Fruit fly (Drosophila melanogaster) whole organism, embryonic: Measurements from ENCODE around the gene CG18622.

Experiments used
- Abd-B ChIP-seq: fragments of 200-800 bp; sonication (Bioruptor generic); optimal IDR thresholded peaks from 2 replicates; lab custom pipeline; 2018; ENCODE audit warnings: missing biosample characterization, mild to moderate bottlenecking, missing genetic modification characterization, moderate library complexity
- CG10366 ChIP-seq: fragments of 200-800 bp; sonication (Bioruptor generic); IDR thresholded peaks from 2 replicates; pipeline ENCODE4 v1.3.6; 2022; ENCODE audit warnings: missing biosample characterization, missing genetic modification characterization
- CG10543 ChIP-seq: fragments of 200-800 bp; sonication (Bioruptor generic); optimal IDR thresholded peaks from 3 replicates; lab custom pipeline; 2017; ENCODE audit warnings: missing biosample characterization, mild to moderate bottlenecking, missing genetic modification characterization, moderate library complexity
- CG10565 ChIP-seq: fragments of 200-800 bp; sonication (Bioruptor generic); optimal IDR thresholded peaks from 3 replicates; lab custom pipeline; 2016; ENCODE audit warnings: missing biosample characterization, mild to moderate bottlenecking, missing genetic modification characterization
- CG10959 ChIP-seq: fragments of 200-800 bp; sonication (Bioruptor generic); IDR thresholded peaks from 2 replicates; pipeline ENCODE4 v1.3.6; 2022; ENCODE audit warnings: missing biosample characterization, missing genetic modification characterization
- CG10979 ChIP-seq: fragments of 200-800 bp; sonication (Bioruptor generic); optimal IDR thresholded peaks from 2 replicates; lab custom pipeline; 2018; ENCODE audit warnings: missing biosample characterization, mild to moderate bottlenecking, missing genetic modification characterization, moderate library complexity
- CG11560 ChIP-seq: fragments of 200-800 bp; sonication (Bioruptor generic); IDR thresholded peaks from 3 replicates; pipeline ENCODE4 v1.3.6; 2022; ENCODE audit warnings: missing biosample characterization, missing genetic modification characterization
- CG12155 ChIP-seq: fragments of 200-800 bp; sonication (Bioruptor generic); optimal IDR thresholded peaks from 3 replicates; lab custom pipeline; 2016; ENCODE audit warnings: missing biosample characterization, missing genetic modification characterization
- CG18011 ChIP-seq: fragments of 200-800 bp; sonication (Bioruptor generic); optimal IDR thresholded peaks from 2 replicates; lab custom pipeline; 2017; ENCODE audit warnings: missing biosample characterization, missing genetic modification characterization, mild to moderate bottlenecking, moderate library complexity, missing genotype
- CG18599 ChIP-seq: fragments of 200-800 bp; sonication (Bioruptor generic); optimal IDR thresholded peaks from 3 replicates; lab custom pipeline; 2017; ENCODE audit warnings: missing biosample characterization, missing genetic modification characterization, mild to moderate bottlenecking, moderate library complexity, missing genetic modification reagents
- CG2889 ChIP-seq: fragments of 200-800 bp; sonication (Bioruptor generic); IDR thresholded peaks from 3 replicates; pipeline ENCODE4 v1.3.6; 2022; ENCODE audit warnings: missing biosample characterization, missing genetic modification characterization
- CG32772 ChIP-seq: fragments of 200-800 bp; sonication (Bioruptor generic); IDR thresholded peaks from 2 replicates; pipeline ENCODE4 v1.3.6; 2022; ENCODE audit warnings: missing biosample characterization, missing genetic modification characterization
- CG3726 ChIP-seq: fragments of 200-800 bp; sonication (Bioruptor generic); IDR thresholded peaks from 3 replicates; pipeline ENCODE4, ENCODE4 v1.3.6; 2022; ENCODE audit warnings: missing biosample characterization, missing genetic modification characterization
- CG4404 ChIP-seq: fragments of 200-800 bp; sonication (Bioruptor generic); IDR thresholded peaks from 2 replicates; pipeline ENCODE4 v1.3.6; 2022; ENCODE audit warnings: missing biosample characterization, missing genetic modification characterization
- CG4730 ChIP-seq: fragments of 200-800 bp; sonication (Bioruptor generic); IDR thresholded peaks from 2 replicates; pipeline ENCODE4 v1.3.6; 2022; ENCODE audit warnings: missing biosample characterization, missing genetic modification characterization
- CG8290 ChIP-seq, 3 experiments: fragments of 200-800 bp; sonication (Bioruptor generic); optimal IDR thresholded peaks; 2 replicates each; lab custom pipeline; 2016 to 2019; ENCODE audit warnings: missing biosample characterization in 3 of 3, missing genetic modification characterization in 3 of 3, mild to moderate bottlenecking in 2 of 3, moderate library complexity in 1 of 3
- CG9727 ChIP-seq: fragments of 200-800 bp; sonication (Bioruptor generic); optimal IDR thresholded peaks from 3 replicates; lab custom pipeline; 2017; ENCODE audit warnings: missing biosample characterization, mild to moderate bottlenecking, missing genetic modification characterization
- Dbx ChIP-seq: fragments of 200-800 bp; sonication (Bioruptor generic); IDR thresholded peaks from 3 replicates; pipeline ENCODE4 v1.3.6; 2022; ENCODE audit warnings: missing biosample characterization, missing genetic modification characterization
- Deaf1 ChIP-seq: fragments of 200-800 bp; optimal IDR thresholded peaks from 3 replicates; lab custom pipeline; 2019; ENCODE audit warnings: missing biosample characterization, mild to moderate bottlenecking, missing genetic modification characterization, moderate library complexity
- Dip2 ChIP-seq: fragments of 200-800 bp; sonication (Bioruptor generic); IDR thresholded peaks from 2 replicates; pipeline ENCODE4 v1.3.6; 2022; ENCODE audit warnings: missing biosample characterization, missing genetic modification characterization
- Fer2 ChIP-seq: fragments of 200-800 bp; sonication (Bioruptor generic); optimal IDR thresholded peaks from 2 replicates; lab custom pipeline; 2018; ENCODE audit warnings: missing biosample characterization, mild to moderate bottlenecking, missing genetic modification characterization, moderate library complexity
- Gug ChIP-seq: fragments of 200-800 bp; sonication (Bioruptor generic); IDR thresholded peaks from 4 replicates; pipeline ENCODE4 v1.3.6; 2022; ENCODE audit warnings: missing biosample characterization, missing genetic modification characterization
- HLHmδ ChIP-seq: fragments of 200-800 bp; sonication (Bioruptor generic); optimal IDR thresholded peaks from 2 replicates; lab custom pipeline; 2018; ENCODE audit warnings: missing biosample characterization, mild to moderate bottlenecking, missing genetic modification characterization, moderate library complexity
- Hr39 ChIP-seq: fragments of >200 bp; optimal IDR thresholded peaks from 2 replicates; lab custom pipeline; 2017
- Kr ChIP-seq: fragments of 200-800 bp; sonication (Bioruptor generic); optimal IDR thresholded peaks from 2 replicates; lab custom pipeline; 2017; ENCODE audit warnings: missing biosample characterization, mild to moderate bottlenecking, missing genetic modification characterization
- MESR4 ChIP-seq: fragments of 200-800 bp; sonication (Bioruptor generic); optimal IDR thresholded peaks from 2 replicates; lab custom pipeline; 2018; ENCODE audit warnings: missing biosample characterization, mild to moderate bottlenecking, missing genetic modification characterization, moderate library complexity
- Nf-YC ChIP-seq: fragments of 200-800 bp; optimal IDR thresholded peaks from 3 replicates; lab custom pipeline; 2019; ENCODE audit warnings: missing biosample characterization, mild to moderate bottlenecking, missing genetic modification characterization, moderate library complexity
- Pdp1 ChIP-seq, 2 experiments: fragments of 200-800 bp; sonication (Bioruptor generic); optimal IDR thresholded peaks; 3 replicates each; lab custom pipeline; 2016; ENCODE audit warnings: missing biosample characterization in 2 of 2, missing genetic modification characterization in 2 of 2, mild to moderate bottlenecking in 1 of 2, moderate library complexity in 1 of 2
- Side ChIP-seq: fragments of 200-800 bp; sonication (Bioruptor generic); optimal IDR thresholded peaks from 2 replicates; lab custom pipeline; 2016; ENCODE audit warnings: missing biosample characterization, missing genetic modification characterization
- TFAM ChIP-seq: fragments of 200-800 bp; sonication (Bioruptor generic); optimal IDR thresholded peaks from 2 replicates; lab custom pipeline; 2017; ENCODE audit warnings: missing biosample characterization, missing genetic modification characterization, inconsistent platforms
- Tbp ChIP-seq: fragments of >200 bp; optimal IDR thresholded peaks from 2 replicates; lab custom pipeline; 2018; ENCODE audit warnings: missing biosample characterization, missing genetic modification characterization
- Vsx1 ChIP-seq: fragments of 200-800 bp; sonication (Bioruptor generic); optimal IDR thresholded peaks from 2 replicates; lab custom pipeline; 2017; ENCODE audit warnings: missing biosample characterization, mild to moderate bottlenecking, missing genetic modification characterization, missing genetic modification reagents
- ab ChIP-seq: fragments of 200-800 bp; sonication (Bioruptor generic); optimal IDR thresholded peaks from 2 replicates; lab custom pipeline; 2016; ENCODE audit warnings: missing biosample characterization, missing genetic modification characterization
- al ChIP-seq: fragments of 200-800 bp; sonication (Bioruptor generic); IDR thresholded peaks from 2 replicates; pipeline ENCODE4 v1.3.6; 2022; ENCODE audit warnings: missing biosample characterization, missing genetic modification characterization
- cato ChIP-seq: fragments of 200-800 bp; sonication (Bioruptor generic); optimal IDR thresholded peaks from 2 replicates; lab custom pipeline; 2016; ENCODE audit warnings: missing biosample characterization, missing genetic modification characterization, borderline replicate concordance
- caup ChIP-seq: fragments of 200-800 bp; sonication (Bioruptor generic); optimal IDR thresholded peaks from 3 replicates; lab custom pipeline; 2017; ENCODE audit warnings: missing biosample characterization, mild to moderate bottlenecking, missing genetic modification characterization, moderate library complexity; ENCODE audit not compliant: severe bottlenecking
- crol ChIP-seq: fragments of 200-800 bp; sonication (Bioruptor generic); IDR thresholded peaks from 2 replicates; pipeline ENCODE4 v1.3.6; 2022; ENCODE audit warnings: missing biosample characterization, missing genetic modification characterization
- cwo ChIP-seq: fragments of 200-800 bp; sonication (Bioruptor generic); optimal IDR thresholded peaks from 3 replicates; lab custom pipeline; 2017; ENCODE audit warnings: missing biosample characterization, missing genetic modification characterization, mild to moderate bottlenecking, moderate library complexity, missing genetic modification reagents
- dimm ChIP-seq: fragments of 200-800 bp; sonication (Bioruptor generic); IDR thresholded peaks from 2 replicates; pipeline ENCODE4 v1.3.6; 2022; ENCODE audit warnings: missing biosample characterization, missing genetic modification characterization
- esg ChIP-seq: fragments of 200-800 bp; sonication (Bioruptor generic); conservative IDR thresholded peaks from 2 replicates; pipeline ENCODE4 v1.3.6; 2022; ENCODE audit warnings: missing biosample characterization, missing genetic modification characterization
- ham ChIP-seq: fragments of 200-800 bp; sonication (Bioruptor generic); IDR thresholded peaks from 2 replicates; pipeline ENCODE4 v1.3.6; 2022; ENCODE audit warnings: missing biosample characterization, missing genetic modification characterization
- nmo ChIP-seq: fragments of 200-800 bp; sonication (Bioruptor generic); optimal IDR thresholded peaks from 2 replicates; lab custom pipeline; 2018; ENCODE audit warnings: missing biosample characterization, mild to moderate bottlenecking, missing genetic modification characterization, moderate library complexity
- otp ChIP-seq: fragments of 200-800 bp; sonication (Bioruptor generic); IDR thresholded peaks from 3 replicates; pipeline ENCODE4, ENCODE4 v1.3.6; 2022; ENCODE audit warnings: missing biosample characterization, missing genetic modification characterization
- phol ChIP-seq: fragments of 200-800 bp; sonication (Bioruptor generic); optimal IDR thresholded peaks from 3 replicates; lab custom pipeline; 2018; ENCODE audit warnings: missing biosample characterization, mild to moderate bottlenecking, missing genetic modification characterization, moderate library complexity
- salm ChIP-seq: fragments of 200-800 bp; sonication (Bioruptor generic); optimal IDR thresholded peaks from 2 replicates; lab custom pipeline; 2018; ENCODE audit warnings: missing biosample characterization, mild to moderate bottlenecking, missing genetic modification characterization
- sc ChIP-seq, 3 experiments: fragments of >200 bp in 2 of 3; fragments of 200-800 bp in 1 of 3; sonication (Bioruptor generic) in 1 of 3; optimal IDR thresholded peaks; 2 replicates in 2 of 3; 3 replicates in 1 of 3; lab custom pipeline; 2017; ENCODE audit warnings: mild to moderate bottlenecking in 1 of 3, missing biosample characterization in 1 of 3, missing genetic modification characterization in 1 of 3, missing genetic modification reagents in 1 of 3
- sim ChIP-seq: fragments of 200-800 bp; sonication (Bioruptor generic); IDR thresholded peaks from 2 replicates; pipeline ENCODE4 v1.3.6; 2022; ENCODE audit warnings: missing biosample characterization, missing genetic modification characterization
- sqz ChIP-seq: fragments of 200-800 bp; sonication (Bioruptor generic); optimal IDR thresholded peaks from 3 replicates; lab custom pipeline; 2018; ENCODE audit warnings: missing biosample characterization, mild to moderate bottlenecking, missing genetic modification characterization
- tna ChIP-seq: fragments of 200-800 bp; sonication (Bioruptor generic); IDR thresholded peaks from 2 replicates; pipeline ENCODE4 v1.3.6; 2022; ENCODE audit warnings: missing biosample characterization, missing genetic modification characterization; ENCODE audit not compliant: partially characterized antibody

The CG18622 gene

DNA sequence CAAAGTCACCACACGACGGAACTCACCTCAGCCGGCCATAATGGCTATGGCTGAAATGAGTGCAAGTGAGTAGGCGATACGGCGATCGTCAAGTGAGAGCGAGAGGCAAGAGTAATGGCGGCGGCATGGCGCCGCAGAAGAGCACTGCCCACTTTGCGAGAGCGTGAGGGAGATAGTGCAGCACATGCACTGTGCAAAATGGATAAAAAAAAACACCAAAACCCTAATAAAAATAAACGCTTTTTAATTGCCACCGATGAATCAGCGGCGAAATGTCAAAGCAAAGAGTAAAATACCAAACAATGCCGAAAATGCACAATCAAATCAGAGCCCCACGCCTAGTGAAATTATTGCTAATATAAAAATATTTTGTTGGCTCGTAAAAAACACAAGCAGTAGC is 38.9 kb downstream of the CG18622 start (continued):
- TF ChIP-seq CG18011 (no peak), MESR4 (GFP tag; lab: Kevin White, UChicago) (no peak), Fer2 (no peak), Pdp1 (GFP tag; optimal IDR thresholded peaks at IDR 0.05; lab: Kevin White, UChicago) (peak in 1 of 2 experiments; percentile 16), al (no peak), Hr39 (no peak), Dbx (no peak), CG10565 (GFP tag; lab: Kevin White, UChicago) (no peak), sim (GFP tag; lab: Robert Waterston, UW) (no peak), ham (GFP tag; lab: Robert Waterston, UW) (no peak), Gug (0 out of 4 replicates have a peak, but pooled peaks have one; percentile 18), esg (GFP tag; lab: Robert Waterston, UW) (0 out of 2 replicates have a peak, but pooled peaks have one; percentile 12), CG2889 (GFP tag; lab: Robert Waterston, UW) (peak; percentile 48; the same call in 1 of the 3 replicates), CG9727 (GFP tag; lab: Kevin White, UChicago) (no peak), CG12155 (GFP tag; lab: Kevin White, UChicago) (no peak), Tbp (GFP tag; lab: Kevin White, UChicago) (no peak), CG18599 (GFP tag; lab: Kevin White, UChicago) (no peak), cato (GFP tag; lab: Kevin White, UChicago) (no peak), Nf-YC (tag; lab: Kevin White, UChicago) (peak; percentile 96), Dip2 (GFP tag; lab: Robert Waterston, UW) (no peak), Vsx1 (GFP tag; lab: Kevin White, UChicago) (no peak), salm (tag; lab: Kevin White, UChicago) (no peak), dimm (no peak), tna (peak; percentile 48)
- TF ChIP-seq, all 482 proteins: peak for 119

- TF ChIP-seq caup (GFP tag; lab: Kevin White, UChicago) = no peak
- no peak for TF ChIP-seq sc (optimal IDR thresholded peaks at IDR 0.05; lab: Kevin White, UChicago)
- TF ChIP-seq sc (GFP tag; optimal IDR thresholded peaks at IDR 0.05; lab: Kevin White, UChicago) = no peak
- peak; percentile 88 for TF ChIP-seq Deaf1 (tag; lab: Kevin White, UChicago)
- TF ChIP-seq CG10366 = no peak
- no peak for TF ChIP-seq CG11560 (tag; lab: Robert Waterston, UW)
- TF ChIP-seq ab (GFP tag; lab: Kevin White, UChicago) = no peak
- TF ChIP-seq otp (GFP tag; lab: Robert Waterston, UW) = 0 out of 3 replicates have a peak, but pooled peaks have one; percentile 18
- peak; percentile 7 for TF ChIP-seq CG10543 (GFP tag; lab: Kevin White, UChicago)
- TF ChIP-seq TFAM (GFP tag; lab: Kevin White, UChicago) = no peak
- peak; percentile 75 for TF ChIP-seq CG32772
- TF ChIP-seq Abd-B = peak; percentile 85
- TF ChIP-seq crol = peak; percentile 89
- peak; percentile 61 for TF ChIP-seq sqz (GFP tag; lab: Kevin White, UChicago)
These were observed 43.3 kb downstream of the CG18622 start for dm6 chr3R:16944267-16944666.

DNA sequence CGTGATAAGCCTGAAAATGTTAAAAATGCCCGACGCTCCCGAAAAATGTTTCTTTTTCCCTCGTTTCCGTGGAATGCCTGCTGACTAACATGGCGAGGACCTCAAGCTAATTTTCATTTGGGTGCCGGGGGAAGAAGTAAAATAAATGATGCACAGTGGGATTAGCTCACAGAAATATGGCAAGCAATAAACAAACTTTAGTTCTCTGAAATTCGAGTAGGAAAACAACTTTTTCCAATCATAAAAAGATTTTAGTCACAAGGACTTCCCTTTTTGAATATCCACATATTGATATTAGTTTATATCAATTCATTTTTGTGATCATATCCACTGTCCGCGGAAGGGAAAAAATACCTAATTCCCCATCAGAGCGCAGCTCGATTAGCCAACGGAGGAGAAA is 46.2 kb downstream of the CG18622 start:
- TF ChIP-seq nmo (GFP tag; lab: Kevin White, UChicago) (peak; percentile 23), CG8290 (GFP tag; optimal IDR thresholded peaks at IDR 0.05; lab: Kevin White, UChicago) (no peak), CG8290 (tag; optimal IDR thresholded peaks at IDR 0.05; lab: Kevin White, UChicago) (no peak), CG10979 (peak; percentile 41), CG10959 (peak; percentile 35; the same call in 1 of the 2 replicates), HLHmδ (no peak), CG4730 (GFP tag; lab: Robert Waterston, UW) (0 out of 2 replicates have a peak, but pooled peaks have one; percentile 10), CG3726 (GFP tag; lab: Robert Waterston, UW) (no peak), Kr (GFP tag; lab: Kevin White, UChicago) (no peak), CG4404 (peak; percentile 38; the same call in 1 of the 2 replicates), cwo (GFP tag; lab: Kevin White, UChicago) (no peak), Side (GFP tag; lab: Kevin White, UChicago) (no peak), Abd-B (peak; percentile 39), phol (tag; lab: Kevin White, UChicago) (peak; percentile 15)
